Fruit fly (Drosophila melanogaster) whole organism, embryonic: ENCODE results near the gene CG3634.

ENCODE experiments used
- CG16863 ChIP-seq: fragments of 200-800 bp; sonication (Bioruptor generic); optimal IDR thresholded peaks from 3 replicates; lab custom pipeline; 2016; ENCODE audit warnings: missing biosample characterization, missing genetic modification characterization
- Dll ChIP-seq: fragments of 200-800 bp; sonication (Bioruptor generic); IDR thresholded peaks from 4 replicates; pipeline ENCODE4 v1.3.6; 2022; ENCODE audit warnings: missing biosample characterization, missing genetic modification characterization; ENCODE audit not compliant: partially characterized antibody

dm6 chr3L:20823206-20823803 is 14.2 kb upstream of the CG3634 start:
- TF ChIP-seq Dll (GFP tag; lab: Robert Waterston, UW), result no peak
- TF ChIP-seq CG16863 (GFP tag; lab: Kevin White, UChicago), result no peak
